Worm (Caenorhabditis elegans) whole organism, L2 larva: ENCODE data around the gene kin-18.
A peak's percentile ranks its signal among the peaks of the same experiment; 100 is the strongest.

Source experiments
- C34F6.9 ChIP-seq: fragments of 150-350 bp; optimal IDR thresholded peaks from 2 replicates; lab custom pipeline; 2014; ENCODE audit warnings: missing biosample characterization, missing genetic modification characterization
- R02D3.7 ChIP-seq: fragments of 150-350 bp; optimal IDR thresholded peaks from 2 replicates; lab custom pipeline; 2014; ENCODE audit warnings: missing biosample characterization, missing genetic modification characterization
- Y55F3AM.14 ChIP-seq: fragments of 200-800 bp; sonication (Bioruptor generic); optimal IDR thresholded peaks from 2 replicates; lab custom pipeline; 2018; ENCODE audit warnings: mild to moderate bottlenecking, missing genetic modification characterization, missing compliant biosample characterization
- ZK546.5 ChIP-seq: sonication (generic microtip); optimal IDR thresholded peaks from 2 replicates; lab custom pipeline; 2017; ENCODE audit warnings: missing biosample characterization, missing genetic modification characterization
- alr-1 ChIP-seq: fragments of 150-350 bp; optimal IDR thresholded peaks from 2 replicates; lab custom pipeline; 2014; ENCODE audit warnings: missing biosample characterization, missing genetic modification characterization
- aly-2 ChIP-seq: fragments of 150-350 bp; optimal IDR thresholded peaks from 2 replicates; lab custom pipeline; 2014; ENCODE audit warnings: missing biosample characterization, missing genetic modification characterization
- ama-1 ChIP-seq: fragments of 150-350 bp; optimal IDR thresholded peaks from 2 replicates; lab custom pipeline; 2018; ENCODE audit warnings: inconsistent platforms
- blmp-1 ChIP-seq: sonication (generic microtip); optimal IDR thresholded peaks from 2 replicates; lab custom pipeline; 2017; ENCODE audit warnings: missing genetic modification characterization, mild to moderate bottlenecking, missing compliant biosample characterization, antibody characterized with exemption, moderate library complexity; ENCODE audit not compliant: insufficient read depth
- ceh-16 ChIP-seq: fragments of 150-350 bp; optimal IDR thresholded peaks from 2 replicates; lab custom pipeline; 2014; ENCODE audit warnings: missing biosample characterization, missing genetic modification characterization
- crh-2 ChIP-seq: sonication (generic microtip); optimal IDR thresholded peaks from 2 replicates; lab custom pipeline; 2017; ENCODE audit warnings: missing biosample characterization, missing genetic modification characterization
- dmd-4 ChIP-seq: sonication (generic microtip); optimal IDR thresholded peaks from 2 replicates; lab custom pipeline; 2017; ENCODE audit warnings: missing biosample characterization, missing genetic modification characterization
- egl-27 ChIP-seq: sonication (generic microtip); optimal IDR thresholded peaks from 3 replicates; lab custom pipeline; 2017; ENCODE audit warnings: missing biosample characterization, missing genetic modification reagents, missing genetic modification characterization
- elt-3 ChIP-seq: sonication (generic microtip); optimal IDR thresholded peaks from 2 replicates; lab custom pipeline; 2017; ENCODE audit warnings: missing biosample characterization, missing genetic modification characterization
- fos-1 ChIP-seq: fragments of 150-350 bp; optimal IDR thresholded peaks from 2 replicates; lab custom pipeline; 2014; ENCODE audit warnings: missing biosample characterization, missing genetic modification characterization
- gmeb-1 ChIP-seq: fragments of 150-350 bp; optimal IDR thresholded peaks from 2 replicates; lab custom pipeline; 2014; ENCODE audit warnings: missing biosample characterization, missing genetic modification characterization
- lin-13 ChIP-seq: fragments of 150-350 bp; optimal IDR thresholded peaks from 2 replicates; lab custom pipeline; 2014; ENCODE audit warnings: missing biosample characterization, missing genetic modification reagents, missing genetic modification characterization
- lsy-2 ChIP-seq, 2 experiments: fragments of 150-350 bp in 1 of 2; sonication (generic microtip) in 1 of 2; optimal IDR thresholded peaks; 2 replicates each; lab custom pipeline; 2014 to 2017; ENCODE audit warnings: missing biosample characterization in 2 of 2, missing genetic modification characterization in 2 of 2
- mab-5 ChIP-seq: fragments of 150-350 bp; optimal IDR thresholded peaks from 2 replicates; lab custom pipeline; 2014; ENCODE audit warnings: missing biosample characterization, missing genetic modification characterization
- mdl-1 ChIP-seq, 2 experiments: fragments of 150-350 bp in 1 of 2; sonication (generic microtip) in 1 of 2; optimal IDR thresholded peaks; 2 replicates each; lab custom pipeline; 2017; ENCODE audit warnings: missing biosample characterization in 2 of 2, missing genetic modification characterization in 2 of 2
- nhr-10 ChIP-seq: sonication (generic microtip); optimal IDR thresholded peaks from 2 replicates; lab custom pipeline; 2017; ENCODE audit warnings: missing biosample characterization, missing genetic modification characterization
- nhr-11 ChIP-seq: fragments of 150-350 bp; optimal IDR thresholded peaks from 2 replicates; lab custom pipeline; 2014; ENCODE audit warnings: missing biosample characterization, missing genetic modification characterization
- nhr-129 ChIP-seq: fragments of 150-350 bp; optimal IDR thresholded peaks from 2 replicates; lab custom pipeline; 2014; ENCODE audit warnings: missing biosample characterization, missing genetic modification characterization
- nhr-21 ChIP-seq: fragments of 150-350 bp; optimal IDR thresholded peaks from 2 replicates; lab custom pipeline; 2014; ENCODE audit warnings: missing biosample characterization, missing genetic modification characterization
- nhr-237 ChIP-seq: fragments of 150-350 bp; optimal IDR thresholded peaks from 2 replicates; lab custom pipeline; 2014; ENCODE audit warnings: missing biosample characterization, missing genetic modification characterization
- nhr-25 ChIP-seq: fragments of 150-350 bp; sonication (generic microtip); optimal IDR thresholded peaks from 3 replicates; lab custom pipeline; 2014; ENCODE audit warnings: missing biosample characterization, missing genetic modification characterization
- nhr-6 ChIP-seq: fragments of 150-350 bp; optimal IDR thresholded peaks from 2 replicates; lab custom pipeline; 2014; ENCODE audit warnings: missing biosample characterization, missing genetic modification characterization
- nhr-77 ChIP-seq: fragments of 150-350 bp; optimal IDR thresholded peaks from 2 replicates; lab custom pipeline; 2014; ENCODE audit warnings: missing biosample characterization, missing genetic modification characterization
- peb-1 ChIP-seq: fragments of 150-350 bp; optimal IDR thresholded peaks from 2 replicates; lab custom pipeline; 2014; ENCODE audit warnings: missing biosample characterization, missing genetic modification characterization
- skn-1 ChIP-seq: sonication (generic microtip); optimal IDR thresholded peaks from 2 replicates; lab custom pipeline; 2017; ENCODE audit warnings: missing biosample characterization, missing genetic modification characterization
- sma-3 ChIP-seq: sonication (generic microtip); optimal IDR thresholded peaks from 2 replicates; lab custom pipeline; 2016; ENCODE audit warnings: missing genetic modification reagents, missing genetic modification characterization, missing compliant biosample characterization
- sma-9 ChIP-seq, 2 experiments: fragments of 150-350 bp in 1 of 2; sonication (generic microtip) in 1 of 2; optimal IDR thresholded peaks; 2 replicates each; lab custom pipeline; 2014 to 2016; ENCODE audit warnings: missing genetic modification characterization in 2 of 2, mild to moderate bottlenecking in 1 of 2, missing biosample characterization in 1 of 2, missing compliant biosample characterization in 1 of 2, missing genetic modification reagents in 1 of 2, moderate library complexity in 1 of 2
- unc-39 ChIP-seq: fragments of 150-350 bp; optimal IDR thresholded peaks from 2 replicates; lab custom pipeline; 2014; ENCODE audit warnings: missing biosample characterization, missing genetic modification characterization
- unc-55 ChIP-seq: fragments of 150-350 bp; sonication (generic microtip); optimal IDR thresholded peaks from 3 replicates; lab custom pipeline; 2014; ENCODE audit warnings: missing biosample characterization, missing genetic modification reagents, missing genetic modification characterization
- unc-62 ChIP-seq: fragments of 150-350 bp; optimal IDR thresholded peaks from 2 replicates; lab custom pipeline; 2014; ENCODE audit warnings: missing biosample characterization, missing genetic modification reagents, missing genetic modification characterization
- ztf-1 ChIP-seq: fragments of 200-800 bp; sonication (Bioruptor generic); conservative IDR thresholded peaks from 2 replicates; pipeline ENCODE4 v1.3.6; 2022; ENCODE audit warnings: missing genetic modification characterization, missing compliant biosample characterization
- ztf-11 ChIP-seq: sonication (generic microtip); optimal IDR thresholded peaks from 2 replicates; lab custom pipeline; 2017; ENCODE audit warnings: missing biosample characterization, missing genetic modification characterization

kin-18 gene

DNA sequence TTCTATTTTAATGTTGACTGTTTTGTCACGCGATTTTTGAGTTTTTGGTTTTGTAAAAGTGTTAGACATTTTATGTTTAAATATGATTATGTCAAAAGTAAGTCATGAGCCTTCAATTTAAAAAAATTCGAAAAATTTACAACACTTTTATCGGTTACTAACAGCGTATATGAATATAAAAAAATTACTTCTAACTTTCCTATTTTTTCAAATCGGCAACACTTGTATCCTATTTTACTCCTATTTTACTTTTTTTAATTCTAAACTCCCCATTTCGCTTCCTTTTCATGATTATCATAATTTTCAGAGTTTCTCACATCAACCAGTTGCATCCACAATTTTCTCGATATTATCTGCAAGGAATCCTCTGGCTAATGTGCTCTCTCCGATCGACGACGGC, at the start of gene kin-18:
Gene kin-18, plus strand, starts transcription at position 301 of the 400 bp plus-strand sequence.
- TF ChIP-seq C34F6.9 (tag; lab: Kevin White, UChicago) (no peak), nhr-10 (no peak), Y55F3AM.14 (GFP tag; lab: Kevin White, UChicago) (no peak), elt-3 (tag; lab: Kevin White, UChicago) (no peak), lin-13 (GFP tag; lab: Kevin White, UChicago) (no peak), ztf-11 (tag; lab: Kevin White, UChicago) (no peak), blmp-1 (no peak), fos-1 (tag; lab: Kevin White, UChicago) (no peak), unc-62 (no peak), crh-2 (tag; lab: Kevin White, UChicago) (no peak), ama-1 (lab: Kevin White, UChicago) (no peak), skn-1 (no peak), mdl-1 (tag; optimal IDR thresholded peaks at IDR 0.05; lab: Kevin White, UChicago) (no peak)

DNA sequence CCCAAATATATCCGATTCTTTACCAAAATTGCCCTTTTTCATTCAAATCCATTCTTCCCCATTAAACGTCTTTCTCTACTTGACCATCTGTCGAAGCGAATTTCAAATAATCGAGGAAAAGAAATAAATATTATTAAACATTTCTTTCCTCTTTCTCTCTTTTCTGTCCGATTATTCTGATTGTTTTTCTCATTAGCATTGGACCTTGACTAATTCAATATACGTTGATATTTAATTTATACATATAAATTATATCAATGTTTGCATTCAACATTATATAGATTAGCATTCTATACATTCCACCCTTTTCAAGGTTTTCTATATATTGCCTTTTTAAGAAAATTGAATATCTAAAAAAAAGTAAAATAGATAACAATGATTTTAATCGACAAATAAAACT, 45.5 kb upstream of the kin-18 start:
- TF ChIP-seq unc-62 (no peak), C34F6.9 (tag; lab: Kevin White, UChicago) (no peak), alr-1 (tag; lab: Kevin White, UChicago) (no peak), elt-3 (tag; lab: Kevin White, UChicago) (no peak), R02D3.7 (no peak), unc-39 (tag; lab: Kevin White, UChicago) (no peak), sma-3 (GFP tag; lab: Kevin White, UChicago) (no peak), egl-27 (tag; lab: Kevin White, UChicago) (no peak), nhr-237 (tag; lab: Kevin White, UChicago) (no peak), nhr-6 (no peak), Y55F3AM.14 (GFP tag; lab: Kevin White, UChicago) (no peak), nhr-11 (tag; lab: Kevin White, UChicago) (no peak), dmd-4 (tag; lab: Kevin White, UChicago) (no peak)
- TF ChIP-seq, all 48 proteins: peak for 0

DNA sequence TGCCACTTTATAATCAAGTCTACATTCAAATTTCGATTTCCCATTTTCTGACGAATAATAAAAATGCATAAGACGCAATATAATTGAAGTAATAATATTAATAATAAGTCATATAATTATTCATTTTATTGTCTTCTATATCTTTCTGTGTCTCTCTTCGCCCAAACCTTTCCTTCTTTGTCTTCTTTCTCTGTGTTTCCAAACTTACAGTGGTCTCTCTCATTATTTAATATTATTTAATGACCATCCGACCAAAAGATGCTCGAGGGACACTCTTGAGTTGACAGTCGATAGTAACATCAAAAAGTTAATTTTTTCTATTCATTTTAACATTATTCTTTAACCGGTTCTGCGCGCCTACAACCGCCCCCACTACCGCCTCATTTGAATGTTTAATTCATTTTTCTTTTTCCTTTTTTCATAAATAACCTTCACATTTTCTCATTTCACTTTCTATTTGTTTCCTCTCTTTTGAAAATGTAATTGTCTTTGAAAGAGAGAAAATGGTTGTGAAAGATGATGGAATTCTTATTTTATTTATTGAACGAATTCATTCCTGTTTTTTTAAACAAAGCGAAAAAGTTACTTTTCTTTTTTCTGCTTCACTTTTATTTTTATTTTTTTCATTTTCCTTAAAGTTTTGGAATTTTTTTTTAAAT, 44.6 kb upstream of the kin-18 start:
- TF ChIP-seq sma-9 (GFP tag; optimal IDR thresholded peaks at IDR 0.05; lab: Kevin White, UChicago) (no peak), sma-9 (tag; optimal IDR thresholded peaks at IDR 0.05; lab: Kevin White, UChicago) (no peak), nhr-25 (peak; percentile 55), blmp-1 (peak; percentile 88), gmeb-1 (tag; lab: Kevin White, UChicago) (no peak)

DNA sequence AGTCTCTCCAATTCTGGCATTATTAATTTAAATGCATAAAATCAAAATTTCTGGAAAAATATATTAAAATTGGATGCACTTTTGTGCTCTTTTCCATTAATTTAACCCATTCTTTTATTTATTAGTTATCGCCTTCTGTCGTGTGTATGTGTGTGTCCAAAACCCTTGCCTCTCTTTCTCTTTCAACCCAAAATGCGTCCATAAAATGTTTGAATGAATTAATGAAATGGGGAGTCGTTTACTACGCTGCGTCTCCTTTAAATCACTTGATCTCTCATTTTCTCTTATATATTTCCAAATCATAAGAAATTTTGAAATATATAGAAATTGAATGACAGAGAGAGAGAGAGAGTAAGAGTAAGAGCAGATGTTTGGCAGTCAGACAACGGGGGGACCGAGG, 40.4 kb upstream of the kin-18 start:
- no peak for TF ChIP-seq mab-5 (tag; lab: Kevin White, UChicago)
- TF ChIP-seq C34F6.9 (tag; lab: Kevin White, UChicago), result peak; percentile 33
- TF ChIP-seq nhr-129, result no peak
- no peak for TF ChIP-seq ztf-1 (GFP tag; lab: Robert Waterston, UW)
- TF ChIP-seq elt-3 (tag; lab: Kevin White, UChicago), result no peak
- no peak for TF ChIP-seq ztf-11 (tag; lab: Kevin White, UChicago)
- peak; percentile 48 for TF ChIP-seq unc-55 (GFP tag; lab: Kevin White, UChicago)
- TF ChIP-seq peb-1 (tag; lab: Kevin White, UChicago), result no peak
- TF ChIP-seq nhr-237 (tag; lab: Kevin White, UChicago), result no peak
- peak in 1 of 2 experiments; percentile 7 for TF ChIP-seq lsy-2 (tag; optimal IDR thresholded peaks at IDR 0.05; lab: Kevin White, UChicago)
- no peak for TF ChIP-seq Y55F3AM.14 (GFP tag; lab: Kevin White, UChicago)
- no peak for TF ChIP-seq skn-1
- TF ChIP-seq ZK546.5 (tag; lab: Kevin White, UChicago), result no peak
- TF ChIP-seq aly-2, result no peak

DNA sequence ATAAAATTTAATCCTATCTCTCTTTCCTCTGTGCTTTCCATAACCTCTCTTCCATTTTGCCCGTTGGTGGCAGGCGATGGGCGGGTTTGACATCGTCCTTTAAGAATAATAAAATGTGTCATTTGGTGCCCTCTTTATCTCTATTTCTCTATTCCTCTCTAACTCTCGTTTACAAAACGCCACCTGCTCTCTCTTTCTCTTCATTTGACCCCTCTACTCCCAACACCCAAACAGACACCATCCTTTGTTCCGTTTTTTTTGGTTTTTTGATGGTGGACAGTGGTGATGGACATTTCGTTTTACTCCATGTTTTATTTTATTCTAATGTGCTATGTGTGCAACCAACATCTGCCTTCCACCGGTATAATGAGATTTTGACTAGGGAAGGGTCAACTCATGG, 39.5 kb upstream of the kin-18 start:
- no peak for TF ChIP-seq nhr-21 (tag; lab: Kevin White, UChicago)
- no peak for TF ChIP-seq ceh-16 (tag; lab: Kevin White, UChicago)
- TF ChIP-seq nhr-77 (tag; lab: Kevin White, UChicago), result no peak
- peak; percentile 15 for TF ChIP-seq nhr-129
- no peak for TF ChIP-seq ztf-11 (tag; lab: Kevin White, UChicago)
- TF ChIP-seq C34F6.9 (tag; lab: Kevin White, UChicago), result peak; percentile 30
